Worm (Caenorhabditis elegans): Measurements from ENCODE around the gene dmsr-5.

DNA sequence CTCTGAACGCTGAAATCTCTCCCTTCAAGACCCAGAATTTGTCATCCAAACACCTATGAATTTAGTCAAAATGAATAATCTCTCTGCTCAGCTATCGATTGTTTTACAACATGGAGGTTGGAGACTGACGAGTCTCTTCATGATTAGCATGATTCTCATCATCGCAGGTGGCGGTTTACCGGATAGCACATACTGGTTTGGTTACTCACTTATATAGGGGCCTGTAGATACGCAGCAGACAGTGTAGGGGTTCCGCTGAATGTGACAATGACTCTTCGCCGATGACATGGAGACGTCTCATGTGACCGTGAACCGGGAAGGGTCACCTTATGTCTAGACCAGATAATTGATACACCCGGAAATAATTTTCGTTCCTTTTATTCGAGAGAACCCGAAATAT lies 18.5 kb downstream of the dmsr-5 start:
- TF ChIP-seq ztf-22 (GFP tag; optimal IDR thresholded peaks at IDR 0.05), result no peak
- no peak for TF ChIP-seq aptf-3 (GFP tag; IDR thresholded peaks at IDR 0.05)
- TF ChIP-seq dpff-1 (tag; optimal IDR thresholded peaks at IDR 0.05), result no peak
- TF ChIP-seq T07F8.4 (tag; optimal IDR thresholded peaks at IDR 0.05), result no peak
- TF ChIP-seq F33H1.4 (GFP tag; IDR thresholded peaks at IDR 0.05), result no peak
- no peak for TF ChIP-seq ztf-6 (GFP tag; IDR thresholded peaks at IDR 0.05)
- no peak for TF ChIP-seq zfh-2 (GFP tag; conservative IDR thresholded peaks at IDR 0.05)
- no peak for TF ChIP-seq snpc-4 (GFP tag; optimal IDR thresholded peaks at IDR 0.05)
- TF ChIP-seq snpc-4 (tag; optimal IDR thresholded peaks at IDR 0.05), result peak in 1 of 4 experiments; percentile 76
- TF ChIP-seq ceh-58 (GFP tag; IDR thresholded peaks at IDR 0.05), result no peak
- TF ChIP-seq F55B11.4 (tag; optimal IDR thresholded peaks at IDR 0.05; ENCODE audit: borderline replicate concordance, insufficient read depth), result no peak
- no peak for TF ChIP-seq rpc-1 (optimal IDR thresholded peaks at IDR 0.05)
- peak; percentile 44 for TF ChIP-seq rpc-1 (tag; optimal IDR thresholded peaks at IDR 0.05)
- no peak for TF ChIP-seq madf-3 (GFP tag; IDR thresholded peaks at IDR 0.05)

Measured in whole organism, young adult.